Worm (Caenorhabditis elegans) whole organism, L1 larva: ENCODE measurements around the gene M28.4.
A peak's percentile ranks its signal among the peaks of the same experiment; 100 is the strongest.

Experiments used
- C04F5.9 ChIP-seq: sonication (generic microtip); optimal IDR thresholded peaks from 2 replicates; lab custom pipeline; 2016; ENCODE audit warnings: missing genetic modification characterization, missing compliant biosample characterization
- C34B4.2 ChIP-seq: sonication (generic microtip); optimal IDR thresholded peaks from 2 replicates; lab custom pipeline; 2017; ENCODE audit warnings: mild to moderate bottlenecking, missing genetic modification characterization, missing compliant biosample characterization
- F16B12.6 ChIP-seq: fragments of 150-350 bp; optimal IDR thresholded peaks from 2 replicates; lab custom pipeline; 2014; ENCODE audit warnings: missing biosample characterization, missing genetic modification characterization
- alr-1 ChIP-seq: fragments of 200-800 bp; sonication (Bioruptor generic); optimal IDR thresholded peaks from 2 replicates; lab custom pipeline; 2018; ENCODE audit warnings: borderline replicate concordance, mild to moderate bottlenecking, missing genetic modification characterization, missing compliant biosample characterization
- aly-2 ChIP-seq: fragments of 150-350 bp; optimal IDR thresholded peaks from 2 replicates; lab custom pipeline; 2014; ENCODE audit warnings: missing biosample characterization, missing genetic modification characterization
- ceh-8 ChIP-seq: fragments of 200-800 bp; sonication (Bioruptor generic); optimal IDR thresholded peaks from 2 replicates; lab custom pipeline; 2018; ENCODE audit warnings: mild to moderate bottlenecking, missing genetic modification characterization, moderate library complexity, missing compliant biosample characterization
- ceh-88 ChIP-seq: fragments of 200-800 bp; sonication (Bioruptor generic); IDR thresholded peaks from 2 replicates; pipeline ENCODE4 v1.3.6; 2022; ENCODE audit warnings: missing genetic modification characterization, missing compliant biosample characterization
- ceh-90 ChIP-seq: sonication (generic microtip); optimal IDR thresholded peaks from 2 replicates; lab custom pipeline; 2016; ENCODE audit warnings: missing genetic modification characterization, missing compliant biosample characterization
- dsc-1 ChIP-seq: sonication (generic microtip); optimal IDR thresholded peaks from 2 replicates; lab custom pipeline; 2016; ENCODE audit warnings: mild to moderate bottlenecking, missing genetic modification characterization, missing compliant biosample characterization
- efl-1 ChIP-seq, 4 experiments: fragments of 150-350 bp; optimal IDR thresholded peaks in 3 of 4; peaks in 1 of 4; 1 replicate in 1 of 4; 2 replicates in 3 of 4; lab custom pipeline; 2014; ENCODE audit warnings: missing biosample characterization in 2 of 4, missing genetic modification characterization in 2 of 4, missing genetic modification reagents in 2 of 4
- efl-3 ChIP-seq: fragments of 200-800 bp; sonication (Bioruptor generic); optimal IDR thresholded peaks from 2 replicates; lab custom pipeline; 2018; ENCODE audit warnings: mild to moderate bottlenecking, missing genetic modification characterization, missing compliant biosample characterization
- egl-13 ChIP-seq: sonication (generic microtip); optimal IDR thresholded peaks from 2 replicates; lab custom pipeline; 2016; ENCODE audit warnings: missing genotype, missing genetic modification reagents, missing genetic modification characterization, missing compliant biosample characterization
- egl-27 ChIP-seq, 2 experiments: fragments of 150-350 bp in 1 of 2; sonication (generic microtip); optimal IDR thresholded peaks; 3 replicates each; lab custom pipeline; 2017 to 2018; ENCODE audit warnings: missing biosample characterization in 2 of 2, missing genetic modification characterization in 2 of 2, missing genetic modification reagents in 2 of 2
- elt-3 ChIP-seq, 6 experiments: fragments of 150-350 bp in 1 of 6; sonication (generic microtip); optimal IDR thresholded peaks; 2 replicates each; lab custom pipeline; 2017 to 2018; ENCODE audit warnings: missing biosample characterization in 6 of 6, missing genetic modification characterization in 6 of 6, inconsistent platforms in 1 of 6
- ets-5 ChIP-seq: fragments of 200-800 bp; sonication (Bioruptor generic); IDR thresholded peaks from 2 replicates; pipeline ENCODE4 v1.3.6; 2022; ENCODE audit warnings: missing genetic modification characterization, missing compliant biosample characterization
- fkh-8 ChIP-seq: sonication (generic microtip); optimal IDR thresholded peaks from 2 replicates; lab custom pipeline; 2016; ENCODE audit warnings: mild to moderate bottlenecking, missing genetic modification characterization, missing compliant biosample characterization
- grh-1 ChIP-seq: fragments of 200-800 bp; sonication (Bioruptor generic); IDR thresholded peaks from 2 replicates; pipeline ENCODE4 v1.3.6; 2022; ENCODE audit warnings: missing genetic modification reagents, missing genetic modification characterization, missing compliant biosample characterization
- hlh-4 ChIP-seq: sonication (generic microtip); optimal IDR thresholded peaks from 2 replicates; lab custom pipeline; 2016; ENCODE audit warnings: mild to moderate bottlenecking, missing genetic modification characterization, missing compliant biosample characterization
- isw-1 ChIP-seq: fragments of 200-800 bp; sonication (Bioruptor generic); IDR thresholded peaks from 2 replicates; pipeline ENCODE4 v1.3.6; 2022; ENCODE audit warnings: missing genetic modification characterization, missing compliant biosample characterization
- jun-1 ChIP-seq: fragments of 150-350 bp; optimal IDR thresholded peaks from 2 replicates; lab custom pipeline; 2014; ENCODE audit warnings: missing biosample characterization, missing genetic modification reagents, missing genetic modification characterization
- lin-13 ChIP-seq: fragments of 150-350 bp; optimal IDR thresholded peaks from 2 replicates; lab custom pipeline; 2014; ENCODE audit warnings: missing biosample characterization, missing genetic modification reagents, missing genetic modification characterization
- lin-35 ChIP-seq, 2 experiments: fragments of 150-350 bp; optimal IDR thresholded peaks; 2 replicates each; lab custom pipeline; 2014; ENCODE audit warnings: missing biosample characterization in 2 of 2, missing genetic modification characterization in 2 of 2, missing genetic modification reagents in 2 of 2
- lin-39 ChIP-seq: fragments of 150-350 bp; optimal IDR thresholded peaks from 2 replicates; lab custom pipeline; 2014; ENCODE audit warnings: missing biosample characterization, missing genetic modification reagents, missing genetic modification characterization
- lir-3 ChIP-seq: sonication (generic microtip); optimal IDR thresholded peaks from 2 replicates; lab custom pipeline; 2016; ENCODE audit warnings: mild to moderate bottlenecking, missing genetic modification characterization, moderate library complexity, missing compliant biosample characterization; ENCODE audit not compliant: poor library complexity
- lsy-2 ChIP-seq, 2 experiments: fragments of 150-350 bp; optimal IDR thresholded peaks; 2 replicates each; lab custom pipeline; 2014; ENCODE audit warnings: missing biosample characterization in 2 of 2, missing genetic modification characterization in 2 of 2
- mab-9 ChIP-seq: fragments of 200-800 bp; sonication (Bioruptor generic); IDR thresholded peaks from 2 replicates; pipeline ENCODE4 v1.3.6; 2022; ENCODE audit warnings: missing genetic modification reagents, missing genetic modification characterization, missing compliant biosample characterization
- mdl-1 ChIP-seq, 2 experiments: fragments of 150-350 bp; optimal IDR thresholded peaks; 2 replicates each; lab custom pipeline; 2014 to 2017; ENCODE audit warnings: missing biosample characterization in 2 of 2, missing genetic modification characterization in 2 of 2, inconsistent platforms in 1 of 2
- nhr-11 ChIP-seq: fragments of 150-350 bp; optimal IDR thresholded peaks from 2 replicates; lab custom pipeline; 2014; ENCODE audit warnings: missing biosample characterization, missing genetic modification characterization
- nhr-19 ChIP-seq: fragments of 200-800 bp; sonication (Bioruptor generic); conservative IDR thresholded peaks from 2 replicates; pipeline ENCODE4 v1.3.6; 2022; ENCODE audit warnings: missing genetic modification characterization, missing compliant biosample characterization
- nhr-20 ChIP-seq: sonication (generic microtip); optimal IDR thresholded peaks from 2 replicates; lab custom pipeline; 2016; ENCODE audit warnings: mild to moderate bottlenecking, missing genetic modification characterization, missing compliant biosample characterization
- nhr-71 ChIP-seq: sonication (generic microtip); optimal IDR thresholded peaks from 2 replicates; lab custom pipeline; 2016; ENCODE audit warnings: mild to moderate bottlenecking, missing genetic modification characterization, moderate library complexity, missing compliant biosample characterization
- nhr-76 ChIP-seq: sonication (generic microtip); optimal IDR thresholded peaks from 2 replicates; lab custom pipeline; 2017; ENCODE audit warnings: missing biosample characterization, missing genetic modification characterization
- nhr-77 ChIP-seq: fragments of 150-350 bp; optimal IDR thresholded peaks from 2 replicates; lab custom pipeline; 2014; ENCODE audit warnings: missing biosample characterization, missing genetic modification characterization
- nhr-84 ChIP-seq: sonication (generic microtip); optimal IDR thresholded peaks from 2 replicates; lab custom pipeline; 2017; ENCODE audit warnings: missing biosample characterization, missing genetic modification characterization
- nhr-90 ChIP-seq: sonication (generic microtip); optimal IDR thresholded peaks from 2 replicates; lab custom pipeline; 2016; ENCODE audit warnings: mild to moderate bottlenecking, missing genetic modification characterization, missing compliant biosample characterization; ENCODE audit not compliant: poor library complexity
- pag-3 ChIP-seq: sonication (generic microtip); optimal IDR thresholded peaks from 2 replicates; lab custom pipeline; 2017; ENCODE audit warnings: missing genetic modification characterization, mild to moderate bottlenecking, missing compliant biosample characterization, antibody characterized with exemption, borderline replicate concordance; ENCODE audit not compliant: insufficient read depth
- pqm-1 ChIP-seq: sonication (generic microtip); optimal IDR thresholded peaks from 3 replicates; lab custom pipeline; 2017; ENCODE audit warnings: missing biosample characterization, missing genetic modification characterization
- rnt-1 ChIP-seq: sonication (generic microtip); optimal IDR thresholded peaks from 2 replicates; lab custom pipeline; 2016; ENCODE audit warnings: mild to moderate bottlenecking, missing genetic modification characterization, moderate library complexity, missing compliant biosample characterization
- snpc-4 ChIP-seq: fragments of 150-350 bp; optimal IDR thresholded peaks from 2 replicates; lab custom pipeline; 2014; ENCODE audit warnings: missing biosample characterization, missing genetic modification characterization
- tbx-2 ChIP-seq: sonication (generic microtip); optimal IDR thresholded peaks from 2 replicates; lab custom pipeline; 2016; ENCODE audit warnings: missing genetic modification characterization, missing compliant biosample characterization
- tlp-1 ChIP-seq: fragments of 150-350 bp; optimal IDR thresholded peaks from 2 replicates; lab custom pipeline; 2014; ENCODE audit warnings: missing biosample characterization, missing genetic modification characterization
- unc-30 ChIP-seq: sonication (generic microtip); optimal IDR thresholded peaks from 2 replicates; lab custom pipeline; 2017; ENCODE audit warnings: missing biosample characterization, missing genetic modification characterization
- unc-86 ChIP-seq: sonication (generic microtip); optimal IDR thresholded peaks from 2 replicates; lab custom pipeline; 2016; ENCODE audit warnings: missing genetic modification characterization, missing compliant biosample characterization
- vab-15 ChIP-seq: sonication (generic microtip); optimal IDR thresholded peaks from 2 replicates; lab custom pipeline; 2017; ENCODE audit warnings: missing genotype, mild to moderate bottlenecking, missing genetic modification characterization, missing compliant biosample characterization
- zag-1 ChIP-seq: fragments of 150-350 bp; optimal IDR thresholded peaks from 2 replicates; lab custom pipeline; 2014; ENCODE audit warnings: missing biosample characterization, missing genetic modification characterization
- zip-4 ChIP-seq: fragments of 200-800 bp; sonication (Bioruptor generic); optimal IDR thresholded peaks from 2 replicates; lab custom pipeline; 2018; ENCODE audit warnings: mild to moderate bottlenecking, missing genetic modification characterization, moderate library complexity, missing compliant biosample characterization

M28.4 gene

ce11 chrII:10607238-10607961 is 36.1 kb upstream of the M28.4 start, which contains the start of gene ccm-3 (continued):
- no peak for TF ChIP-seq ceh-90 (tag; lab: Kevin White, UChicago)
- no peak for TF ChIP-seq ets-5 (GFP tag; lab: Robert Waterston, UW)
- no peak for TF ChIP-seq nhr-76 (tag; lab: Kevin White, UChicago)
- TF ChIP-seq isw-1 (GFP tag; lab: Robert Waterston, UW), result no peak; the same call in 1 of the 2 replicates
- TF ChIP-seq lin-13, result peak; percentile 17
- no peak for TF ChIP-seq hlh-4 (tag; lab: Kevin White, UChicago)
- TF ChIP-seq lir-3 (tag; lab: Kevin White, UChicago), result no peak
- TF ChIP-seq zag-1, result no peak
- TF ChIP-seq egl-27 (tag; optimal IDR thresholded peaks at IDR 0.05; lab: Kevin White, UChicago), result no peak
- TF ChIP-seq unc-86 (tag; lab: Kevin White, UChicago), result peak; percentile 1
- TF ChIP-seq nhr-84, result no peak
- no peak for TF ChIP-seq nhr-77 (tag; lab: Kevin White, UChicago)
- peak; percentile 43 to 52 for TF ChIP-seq efl-1 (optimal IDR thresholded peaks at IDR 0.05; lab: Kevin White, UChicago)
- peak in 1 of 2 experiments; percentile 45 for TF ChIP-seq efl-1 (GFP tag; optimal IDR thresholded peaks at IDR 0.05 in 1 of 2; lab: Kevin White, UChicago)
- TF ChIP-seq tlp-1, result no peak
- TF ChIP-seq F16B12.6, result peak; percentile 3
- no peak for TF ChIP-seq unc-30 (tag; lab: Kevin White, UChicago)
- no peak for TF ChIP-seq lin-39 (tag; lab: Kevin White, UChicago)
- TF ChIP-seq elt-3 (tag; optimal IDR thresholded peaks at IDR 0.05; lab: Kevin White, UChicago), result no peak
- no peak for TF ChIP-seq ceh-88 (GFP tag; lab: Robert Waterston, UW)
- TF ChIP-seq efl-3 (GFP tag; lab: Kevin White, UChicago), result no peak
- no peak for TF ChIP-seq vab-15 (tag; lab: Kevin White, UChicago)
- TF ChIP-seq snpc-4 (tag; lab: Kevin White, UChicago), result no peak
- TF ChIP-seq nhr-90 (tag; lab: Kevin White, UChicago), result no peak
- no peak for TF ChIP-seq alr-1
- TF ChIP-seq nhr-11 (tag; lab: Kevin White, UChicago), result no peak
- TF ChIP-seq pag-3, result no peak
- peak; percentile 46 to 51 for TF ChIP-seq lin-35 (GFP tag; optimal IDR thresholded peaks at IDR 0.05; lab: Kevin White, UChicago)
- no peak for TF ChIP-seq egl-13 (tag; lab: Kevin White, UChicago)
- no peak for TF ChIP-seq zip-4 (GFP tag; lab: Kevin White, UChicago)
- no peak for TF ChIP-seq mab-9 (GFP tag; lab: Robert Waterston, UW)
- TF ChIP-seq ceh-8 (GFP tag; lab: Kevin White, UChicago), result no peak

- TF ChIP-seq pag-3 (no peak), lsy-2 (tag; optimal IDR thresholded peaks at IDR 0.05; lab: Kevin White, UChicago) (no peak), fkh-8 (tag; lab: Kevin White, UChicago) (no peak), efl-1 (optimal IDR thresholded peaks at IDR 0.05; lab: Kevin White, UChicago) (no peak), efl-1 (GFP tag; optimal IDR thresholded peaks at IDR 0.05 in 1 of 2; lab: Kevin White, UChicago) (peak in 1 of 2 experiments; percentile 65)
These were observed 34.7 kb upstream of the M28.4 start for ce11 chrII:10608821-10609220.

- no peak for TF ChIP-seq jun-1 (tag; lab: Kevin White, UChicago)
- no peak for TF ChIP-seq dsc-1 (tag; lab: Kevin White, UChicago)
- TF ChIP-seq lsy-2 (tag; optimal IDR thresholded peaks at IDR 0.05; lab: Kevin White, UChicago), result no peak
- TF ChIP-seq tbx-2, result no peak
- TF ChIP-seq mdl-1 (tag; optimal IDR thresholded peaks at IDR 0.05; lab: Kevin White, UChicago), result no peak
- TF ChIP-seq nhr-84, result no peak
- no peak for TF ChIP-seq alr-1
- no peak for TF ChIP-seq snpc-4 (tag; lab: Kevin White, UChicago)
- TF ChIP-seq nhr-20 (tag; lab: Kevin White, UChicago), result no peak
- no peak for TF ChIP-seq nhr-19 (GFP tag; lab: Robert Waterston, UW)
- no peak for TF ChIP-seq aly-2 (tag; lab: Kevin White, UChicago)
- TF ChIP-seq nhr-71 (tag; lab: Kevin White, UChicago), result no peak
- TF ChIP-seq C04F5.9 (tag; lab: Kevin White, UChicago), result no peak
- no peak for TF ChIP-seq hlh-4 (tag; lab: Kevin White, UChicago)
- no peak for TF ChIP-seq C34B4.2 (tag; lab: Kevin White, UChicago)
- no peak for TF ChIP-seq pqm-1 (tag; lab: Kevin White, UChicago)
- TF ChIP-seq rnt-1 (tag; lab: Kevin White, UChicago), result no peak
- no peak for TF ChIP-seq grh-1 (GFP tag; lab: Robert Waterston, UW)
- TF ChIP-seq nhr-76 (tag; lab: Kevin White, UChicago), result no peak
These were observed 30.8 kb upstream of the M28.4 start, which contains the start of gene C14A4.12 for ce11 chrII:10612743-10613142. TSS of gene C14A4.12 (plus strand) at chrII:10613043.
